Worm (Caenorhabditis elegans) whole organism, midembryonic: ENCODE data around the gene F11C7.7.

Source experiments
- T22C8.4 ChIP-seq: fragments of 200-800 bp; sonication (Bioruptor generic); IDR thresholded peaks from 2 replicates; pipeline ENCODE4 v1.3.6; 2022; ENCODE audit warnings: missing genetic modification characterization, missing compliant biosample characterization
- cog-1 ChIP-seq: sonication (generic microtip); optimal IDR thresholded peaks from 2 replicates; lab custom pipeline; 2016; ENCODE audit warnings: missing genetic modification characterization, missing compliant biosample characterization
- flt-1 ChIP-seq: fragments of 200-800 bp; sonication (Bioruptor generic); IDR thresholded peaks from 2 replicates; pipeline ENCODE4 v1.3.6; 2022; ENCODE audit warnings: missing genetic modification characterization, missing compliant biosample characterization
- klf-2 ChIP-seq: fragments of 200-800 bp; sonication (Bioruptor generic); conservative IDR thresholded peaks from 2 replicates; pipeline ENCODE4 v1.3.6; 2022; ENCODE audit warnings: missing genetic modification reagents, missing genetic modification characterization, missing compliant biosample characterization
- med-1 ChIP-seq: sonication (generic microtip); optimal IDR thresholded peaks from 2 replicates; lab custom pipeline; 2017; ENCODE audit warnings: missing genetic modification characterization, mild to moderate bottlenecking, missing compliant biosample characterization, antibody characterized with exemption, missing genetic modification reagents; ENCODE audit not compliant: insufficient read depth
- ref-1 ChIP-seq: fragments of 200-800 bp; sonication (Bioruptor generic); conservative IDR thresholded peaks from 2 replicates; pipeline ENCODE4 v1.3.6; 2022; ENCODE audit warnings: missing genetic modification reagents, missing genetic modification characterization, missing compliant biosample characterization
- tab-1 ChIP-seq: fragments of 200-800 bp; sonication (Bioruptor generic); IDR thresholded peaks from 2 replicates; pipeline ENCODE4 v1.3.6; 2022; ENCODE audit warnings: missing genetic modification characterization, missing compliant biosample characterization
- ztf-23 ChIP-seq: fragments of 200-800 bp; sonication (Bioruptor generic); IDR thresholded peaks from 2 replicates; pipeline ENCODE4 v1.3.6; 2022; ENCODE audit warnings: missing genetic modification reagents, missing genetic modification characterization, missing compliant biosample characterization
- ztf-29 ChIP-seq: fragments of 200-800 bp; sonication (Bioruptor generic); IDR thresholded peaks from 2 replicates; pipeline ENCODE4 v1.3.6; 2022; ENCODE audit warnings: missing genetic modification reagents, missing genetic modification characterization, missing compliant biosample characterization

DNA sequence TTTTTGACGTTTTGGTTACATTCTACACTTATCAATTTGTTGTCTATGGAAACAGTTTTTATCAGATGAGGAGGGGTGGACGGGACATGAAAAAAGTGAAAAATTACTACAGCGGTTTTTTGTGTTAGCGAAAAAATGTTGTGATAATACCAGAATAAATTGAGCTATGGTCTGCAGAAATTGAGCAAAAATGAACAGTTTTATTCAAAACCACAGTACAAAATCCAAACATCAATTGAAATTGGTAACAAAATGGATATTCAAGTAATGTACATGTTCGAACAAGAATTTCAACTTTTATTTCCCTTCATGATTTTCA is 26.2 kb downstream of the F11C7.7 start:
- TF ChIP-seq tab-1 (GFP tag; lab: Robert Waterston, UW) (no peak), klf-2 (GFP tag; lab: Robert Waterston, UW) (no peak), flt-1 (GFP tag; lab: Robert Waterston, UW) (no peak), T22C8.4 (no peak), ztf-29 (GFP tag; lab: Robert Waterston, UW) (no peak), cog-1 (tag; lab: Kevin White, UChicago) (no peak), ref-1 (GFP tag; lab: Robert Waterston, UW) (no peak), ztf-23 (no peak), med-1 (no peak)
